Fruit fly (Drosophila melanogaster): ENCODE results near the gene kis.

kis gene

dm6 chr2L:181020-181419 lies 69.6 kb downstream of the kis start:
- no peak for TF ChIP-seq rn (GFP tag; IDR thresholded peaks at IDR 0.05)
- TF ChIP-seq fd96Ca (GFP tag; IDR thresholded peaks at IDR 0.05): no peak
- no peak for TF ChIP-seq gl (tag; optimal IDR thresholded peaks at IDR 0.05)
- TF ChIP-seq CG8159 (tag; optimal IDR thresholded peaks at IDR 0.05): no peak
- no peak for TF ChIP-seq CG34367 (tag; optimal IDR thresholded peaks at IDR 0.05)
- no peak for TF ChIP-seq Pif1A (GFP tag; optimal IDR thresholded peaks at IDR 0.05)
- no peak for TF ChIP-seq CG15710 (tag; optimal IDR thresholded peaks at IDR 0.05)
- no peak for TF ChIP-seq Snoo (tag; optimal IDR thresholded peaks at IDR 0.05)
- TF ChIP-seq CG10348 (GFP tag; IDR thresholded peaks at IDR 0.05): no peak

- no peak for TF ChIP-seq CG15710 (tag; optimal IDR thresholded peaks at IDR 0.05)
- TF ChIP-seq fd96Ca (GFP tag; IDR thresholded peaks at IDR 0.05): no peak
- TF ChIP-seq CG34367 (tag; optimal IDR thresholded peaks at IDR 0.05): no peak
- TF ChIP-seq CG8301 (tag; optimal IDR thresholded peaks at IDR 0.05): no peak
- TF ChIP-seq Pif1A (GFP tag; optimal IDR thresholded peaks at IDR 0.05): no peak
- no peak for TF ChIP-seq CG8159 (tag; optimal IDR thresholded peaks at IDR 0.05)
- no peak for TF ChIP-seq CG17806 (tag; optimal IDR thresholded peaks at IDR 0.05)
- TF ChIP-seq CG32121 (GFP tag; IDR thresholded peaks at IDR 0.05): no peak
- no peak for TF ChIP-seq CG10348 (GFP tag; IDR thresholded peaks at IDR 0.05)
- no peak for TF ChIP-seq rn (GFP tag; IDR thresholded peaks at IDR 0.05)
- TF ChIP-seq Snoo (tag; optimal IDR thresholded peaks at IDR 0.05): no peak
- no peak for TF ChIP-seq CG9948 (tag; optimal IDR thresholded peaks at IDR 0.05)
These were observed 71.5 kb downstream of the kis start for dm6 chr2L:179119-179518.

- TF ChIP-seq D1 (tag; optimal IDR thresholded peaks at IDR 0.05) (no peak), rn (GFP tag; IDR thresholded peaks at IDR 0.05) (no peak), Ets98B (GFP tag; IDR thresholded peaks at IDR 0.05) (no peak), CG15710 (tag; optimal IDR thresholded peaks at IDR 0.05) (no peak), CG14655 (GFP tag; optimal IDR thresholded peaks at IDR 0.05) (no peak), Pif1A (GFP tag; optimal IDR thresholded peaks at IDR 0.05) (no peak), CG13204 (GFP tag; optimal IDR thresholded peaks at IDR 0.05) (no peak), CG4496 (GFP tag; IDR thresholded peaks at IDR 0.05) (no peak), CG10348 (GFP tag; IDR thresholded peaks at IDR 0.05) (no peak), Pif1B (GFP tag; optimal IDR thresholded peaks at IDR 0.05) (no peak), Snoo (tag; optimal IDR thresholded peaks at IDR 0.05) (no peak), gl (tag; optimal IDR thresholded peaks at IDR 0.05) (no peak), CG34367 (tag; optimal IDR thresholded peaks at IDR 0.05) (no peak), CG9948 (tag; optimal IDR thresholded peaks at IDR 0.05) (no peak), fd96Ca (GFP tag; IDR thresholded peaks at IDR 0.05) (no peak)
These were observed 74.9 kb downstream of the kis start for dm6 chr2L:175727-176126.

- TF ChIP-seq EcR (GFP tag; optimal IDR thresholded peaks at IDR 0.05) (peak; percentile 80), Pif1B (GFP tag; optimal IDR thresholded peaks at IDR 0.05) (peak; percentile 54), Ets98B (GFP tag; IDR thresholded peaks at IDR 0.05) (no peak), CG15710 (tag; optimal IDR thresholded peaks at IDR 0.05) (peak; percentile 48), CG10348 (GFP tag; IDR thresholded peaks at IDR 0.05) (no peak), CG34367 (tag; optimal IDR thresholded peaks at IDR 0.05) (peak; percentile 37), Snoo (tag; optimal IDR thresholded peaks at IDR 0.05) (peak; percentile 38), gl (tag; optimal IDR thresholded peaks at IDR 0.05) (peak; percentile 52), CG17806 (tag; optimal IDR thresholded peaks at IDR 0.05) (peak; percentile 22), CG8301 (tag; optimal IDR thresholded peaks at IDR 0.05) (peak; percentile 14), Pif1A (GFP tag; optimal IDR thresholded peaks at IDR 0.05) (peak; percentile 32), CG8159 (tag; optimal IDR thresholded peaks at IDR 0.05) (peak; percentile 23), CG12605 (GFP tag; IDR thresholded peaks at IDR 0.05) (peak; percentile 55; the same call in 1 of the 2 replicates), CG13204 (GFP tag; optimal IDR thresholded peaks at IDR 0.05) (peak; percentile 45), CG4496 (GFP tag; IDR thresholded peaks at IDR 0.05) (no peak), CG9948 (tag; optimal IDR thresholded peaks at IDR 0.05) (peak; percentile 36), fd96Ca (GFP tag; IDR thresholded peaks at IDR 0.05) (no peak), CG32121 (GFP tag; IDR thresholded peaks at IDR 0.05) (no peak)
These were observed 78.9 kb downstream of the kis start for dm6 chr2L:171499-172250.

dm6 chr2L:170383-170782 lies 80.2 kb downstream of the kis start:
- TF ChIP-seq fd96Ca (GFP tag; IDR thresholded peaks at IDR 0.05): no peak
- no peak for TF ChIP-seq CG17806 (tag; optimal IDR thresholded peaks at IDR 0.05)
- no peak for TF ChIP-seq Snoo (tag; optimal IDR thresholded peaks at IDR 0.05)
- no peak for TF ChIP-seq D1 (tag; optimal IDR thresholded peaks at IDR 0.05)
- no peak for TF ChIP-seq CG4496 (GFP tag; IDR thresholded peaks at IDR 0.05)
- TF ChIP-seq gl (tag; optimal IDR thresholded peaks at IDR 0.05): no peak
- no peak for TF ChIP-seq CG9948 (tag; optimal IDR thresholded peaks at IDR 0.05)
- TF ChIP-seq CG15710 (tag; optimal IDR thresholded peaks at IDR 0.05): no peak
- no peak for TF ChIP-seq EcR (GFP tag; optimal IDR thresholded peaks at IDR 0.05)

- TF ChIP-seq CG32121 (GFP tag; IDR thresholded peaks at IDR 0.05) (no peak), EcR (GFP tag; optimal IDR thresholded peaks at IDR 0.05) (peak; percentile 61), CG14655 (GFP tag; optimal IDR thresholded peaks at IDR 0.05) (peak; percentile 42), Ets98B (GFP tag; IDR thresholded peaks at IDR 0.05) (no peak), CG4496 (GFP tag; IDR thresholded peaks at IDR 0.05) (no peak), CG10348 (GFP tag; IDR thresholded peaks at IDR 0.05) (no peak), CG9948 (tag; optimal IDR thresholded peaks at IDR 0.05) (no peak), fd96Ca (GFP tag; IDR thresholded peaks at IDR 0.05) (no peak), CG8159 (tag; optimal IDR thresholded peaks at IDR 0.05) (peak; percentile 6), CG13204 (GFP tag; optimal IDR thresholded peaks at IDR 0.05) (peak; percentile 69), D1 (tag; optimal IDR thresholded peaks at IDR 0.05) (no peak), CG17806 (tag; optimal IDR thresholded peaks at IDR 0.05) (peak; percentile 28), rn (GFP tag; IDR thresholded peaks at IDR 0.05) (no peak), CG34367 (tag; optimal IDR thresholded peaks at IDR 0.05) (peak; percentile 5), gl (tag; optimal IDR thresholded peaks at IDR 0.05) (peak; percentile 77), CG15710 (tag; optimal IDR thresholded peaks at IDR 0.05) (peak; percentile 33), Snoo (tag; optimal IDR thresholded peaks at IDR 0.05) (no peak), CG12605 (GFP tag; IDR thresholded peaks at IDR 0.05) (peak; percentile 36; the same call in 1 of the 2 replicates), Pif1A (GFP tag; optimal IDR thresholded peaks at IDR 0.05) (peak; percentile 40), Pif1B (GFP tag; optimal IDR thresholded peaks at IDR 0.05) (no peak), CG8301 (tag; optimal IDR thresholded peaks at IDR 0.05) (peak; percentile 33)
These were observed 82.2 kb downstream of the kis start for dm6 chr2L:168270-168901.

Data from whole organism, pupa.